Worm (Caenorhabditis elegans) whole organism, L3 larva: ENCODE results near the gene T26A5.8.

Experiments
- ama-1 ChIP-seq: fragments of 150-350 bp; optimal IDR thresholded peaks from 2 replicates; lab custom pipeline; 2018
- egl-27 ChIP-seq: sonication (generic microtip); optimal IDR thresholded peaks from 4 replicates; lab custom pipeline; 2017; ENCODE audit warnings: missing biosample characterization, missing genetic modification reagents, missing genetic modification characterization
- elt-2 ChIP-seq: sonication (generic microtip); optimal IDR thresholded peaks from 2 replicates; lab custom pipeline; 2016; ENCODE audit warnings: missing genetic modification reagents, mild to moderate bottlenecking, missing genetic modification characterization, missing compliant biosample characterization
- hmg-11 ChIP-seq: sonication (generic microtip); optimal IDR thresholded peaks from 2 replicates; lab custom pipeline; 2016; ENCODE audit warnings: missing genetic modification characterization, missing compliant biosample characterization
- lin-15B ChIP-seq: fragments of 150-350 bp; optimal IDR thresholded peaks from 2 replicates; lab custom pipeline; 2014; ENCODE audit warnings: missing biosample characterization, missing genetic modification characterization
- nhr-237 ChIP-seq: fragments of 150-350 bp; optimal IDR thresholded peaks from 2 replicates; lab custom pipeline; 2014; ENCODE audit warnings: missing biosample characterization, missing genetic modification characterization
- nhr-25 ChIP-seq: sonication (generic microtip); optimal IDR thresholded peaks from 2 replicates; lab custom pipeline; 2017; ENCODE audit warnings: missing biosample characterization, missing genetic modification characterization
- nhr-28 ChIP-seq: fragments of 150-350 bp; optimal IDR thresholded peaks from 2 replicates; lab custom pipeline; 2014; ENCODE audit warnings: missing biosample characterization, missing genetic modification characterization
- nhr-77 ChIP-seq: fragments of 150-350 bp; optimal IDR thresholded peaks from 2 replicates; lab custom pipeline; 2014; ENCODE audit warnings: missing biosample characterization, missing genetic modification characterization
- pha-4 ChIP-seq: fragments of 150-350 bp; optimal IDR thresholded peaks from 2 replicates; lab custom pipeline; 2014; ENCODE audit warnings: missing biosample characterization, missing genetic modification reagents, missing genetic modification characterization
- skn-1 ChIP-seq: fragments of 150-350 bp; optimal IDR thresholded peaks from 2 replicates; lab custom pipeline; 2014; ENCODE audit warnings: missing biosample characterization, missing genetic modification characterization
- snpc-4 ChIP-seq: fragments of 150-350 bp; optimal IDR thresholded peaks from 2 replicates; lab custom pipeline; 2014; ENCODE audit warnings: missing biosample characterization, missing genetic modification characterization
- zag-1 ChIP-seq: fragments of 150-350 bp; optimal IDR thresholded peaks from 2 replicates; lab custom pipeline; 2014; ENCODE audit warnings: missing biosample characterization, missing genetic modification characterization

- TF ChIP-seq zag-1 (tag; lab: Kevin White, UChicago) (no peak), egl-27 (tag; lab: Kevin White, UChicago) (no peak), nhr-237 (tag; lab: Kevin White, UChicago) (no peak), nhr-25 (tag; lab: Kevin White, UChicago) (no peak), nhr-28 (no peak), snpc-4 (no peak), lin-15B (tag; lab: Kevin White, UChicago) (no peak), nhr-77 (no peak), hmg-11 (tag; lab: Kevin White, UChicago) (no peak), pha-4 (tag; lab: Kevin White, UChicago) (no peak), ama-1 (no peak), elt-2 (no peak), skn-1 (tag; lab: Kevin White, UChicago) (no peak)
Measured at ce11 chrIII:6508327-6508726, 45.7 kb upstream of the T26A5.8 start.
